Fruit fly (Drosophila melanogaster) whole organism, embryonic: Measurements from ENCODE around the gene SMSr.

Experiments used
- C15 ChIP-seq: fragments of 200-800 bp; sonication (Bioruptor generic); IDR thresholded peaks from 3 replicates; pipeline ENCODE4 v1.3.6; 2022; ENCODE audit warnings: missing biosample characterization, missing genetic modification characterization
- CG1024 ChIP-seq: fragments of 200-800 bp; sonication (Bioruptor generic); IDR thresholded peaks from 2 replicates; pipeline ENCODE4 v1.3.6; 2022; ENCODE audit warnings: missing biosample characterization, missing genetic modification characterization
- CG10979 ChIP-seq: fragments of 200-800 bp; sonication (Bioruptor generic); optimal IDR thresholded peaks from 2 replicates; lab custom pipeline; 2018; ENCODE audit warnings: missing biosample characterization, mild to moderate bottlenecking, missing genetic modification characterization, moderate library complexity
- CG12155 ChIP-seq: fragments of 200-800 bp; sonication (Bioruptor generic); optimal IDR thresholded peaks from 3 replicates; lab custom pipeline; 2016; ENCODE audit warnings: missing biosample characterization, missing genetic modification characterization
- CG14050 ChIP-seq: fragments of 200-800 bp; sonication (Bioruptor generic); IDR thresholded peaks from 3 replicates; pipeline ENCODE4 v1.3.6; 2022; ENCODE audit warnings: missing biosample characterization, missing genetic modification characterization
- CG14860 ChIP-seq: fragments of 200-800 bp; sonication (Bioruptor generic); IDR thresholded peaks from 3 replicates; pipeline ENCODE4 v1.3.6; 2022; ENCODE audit warnings: missing biosample characterization, missing genetic modification characterization; ENCODE audit not compliant: partially characterized antibody
- CG15011 ChIP-seq: fragments of 200-800 bp; sonication (Bioruptor generic); optimal IDR thresholded peaks from 3 replicates; lab custom pipeline; 2018; ENCODE audit warnings: missing biosample characterization, mild to moderate bottlenecking, missing genetic modification characterization
- CG1529 ChIP-seq: fragments of 200-800 bp; sonication (Bioruptor generic); optimal IDR thresholded peaks from 3 replicates; lab custom pipeline; 2018; ENCODE audit warnings: missing biosample characterization, missing genetic modification characterization
- CG2129 ChIP-seq: fragments of 200-800 bp; sonication (Bioruptor generic); IDR thresholded peaks from 2 replicates; pipeline ENCODE4 v1.3.6; 2022; ENCODE audit warnings: missing biosample characterization, missing genetic modification characterization; ENCODE audit not compliant: partially characterized antibody
- CG2712 ChIP-seq: fragments of 200-800 bp; optimal IDR thresholded peaks from 3 replicates; lab custom pipeline; 2019; ENCODE audit warnings: missing biosample characterization, mild to moderate bottlenecking, missing genetic modification characterization, moderate library complexity
- CG2889 ChIP-seq: fragments of 200-800 bp; sonication (Bioruptor generic); IDR thresholded peaks from 3 replicates; pipeline ENCODE4 v1.3.6; 2022; ENCODE audit warnings: missing biosample characterization, missing genetic modification characterization
- CG30403 ChIP-seq: fragments of 200-800 bp; sonication (Bioruptor generic); optimal IDR thresholded peaks from 3 replicates; lab custom pipeline; 2016; ENCODE audit warnings: missing biosample characterization, missing genetic modification characterization
- CG3065 ChIP-seq: fragments of 200-800 bp; sonication (Bioruptor generic); optimal IDR thresholded peaks from 2 replicates; lab custom pipeline; 2016; ENCODE audit warnings: missing biosample characterization, missing genetic modification characterization
- CG4360 ChIP-seq: fragments of 200-800 bp; sonication (Bioruptor generic); IDR thresholded peaks from 2 replicates; pipeline ENCODE4 v1.3.6; 2022; ENCODE audit warnings: missing biosample characterization, missing genetic modification characterization
- CG4617 ChIP-seq: fragments of 200-800 bp; sonication (Bioruptor generic); optimal IDR thresholded peaks from 3 replicates; lab custom pipeline; 2016; ENCODE audit warnings: missing biosample characterization, missing genetic modification characterization, borderline replicate concordance
- CG6254 ChIP-seq: fragments of 200-800 bp; sonication (Bioruptor generic); optimal IDR thresholded peaks from 3 replicates; lab custom pipeline; 2017; ENCODE audit warnings: mild to moderate bottlenecking, missing biosample characterization, missing genetic modification reagents, missing genetic modification characterization
- CG8089 ChIP-seq: fragments of 200-800 bp; sonication (Bioruptor generic); optimal IDR thresholded peaks from 3 replicates; lab custom pipeline; 2016; ENCODE audit warnings: missing biosample characterization, missing genetic modification characterization
- CG9797 ChIP-seq: fragments of 200-800 bp; sonication (Bioruptor generic); optimal IDR thresholded peaks from 3 replicates; lab custom pipeline; 2018; ENCODE audit warnings: missing biosample characterization, mild to moderate bottlenecking, missing genetic modification characterization
- CG9932 ChIP-seq: fragments of 200-800 bp; sonication (Bioruptor generic); IDR thresholded peaks from 2 replicates; pipeline ENCODE4 v1.3.6; 2022; ENCODE audit warnings: missing biosample characterization, missing genetic modification characterization
- Camta ChIP-seq: fragments of 200-800 bp; sonication (Bioruptor generic); optimal IDR thresholded peaks from 2 replicates; lab custom pipeline; 2016; ENCODE audit warnings: missing biosample characterization, missing genetic modification characterization
- D19A ChIP-seq: fragments of 200-800 bp; optimal IDR thresholded peaks from 3 replicates; lab custom pipeline; 2019; ENCODE audit warnings: missing biosample characterization, mild to moderate bottlenecking, missing genetic modification characterization, moderate library complexity
- Dip2 ChIP-seq: fragments of 200-800 bp; sonication (Bioruptor generic); IDR thresholded peaks from 2 replicates; pipeline ENCODE4 v1.3.6; 2022; ENCODE audit warnings: missing biosample characterization, missing genetic modification characterization
- Fer1 ChIP-seq: fragments of 200-800 bp; sonication (Bioruptor generic); optimal IDR thresholded peaks from 2 replicates; lab custom pipeline; 2017; ENCODE audit warnings: missing biosample characterization, mild to moderate bottlenecking, missing genetic modification characterization
- Fer3 ChIP-seq: fragments of 200-800 bp; sonication (Bioruptor generic); optimal IDR thresholded peaks from 2 replicates; lab custom pipeline; 2018; ENCODE audit warnings: missing biosample characterization, mild to moderate bottlenecking, missing genetic modification characterization, moderate library complexity
- HLH4C ChIP-seq: fragments of 200-800 bp; sonication (Bioruptor generic); IDR thresholded peaks from 3 replicates; pipeline ENCODE4 v1.3.6; 2022; ENCODE audit warnings: missing biosample characterization, missing genetic modification characterization; ENCODE audit not compliant: partially characterized antibody
- Hr51 ChIP-seq, 2 experiments: fragments of 200-800 bp; sonication (Bioruptor generic); optimal IDR thresholded peaks; 2 replicates in 1 of 2; 3 replicates in 1 of 2; lab custom pipeline; 2016 to 2018; ENCODE audit warnings: missing biosample characterization in 2 of 2, missing genetic modification characterization in 2 of 2, mild to moderate bottlenecking in 1 of 2, moderate library complexity in 1 of 2
- Max ChIP-seq: fragments of 200-800 bp; sonication (Bioruptor generic); optimal IDR thresholded peaks from 2 replicates; lab custom pipeline; 2016; ENCODE audit warnings: missing biosample characterization, mild to moderate bottlenecking, missing genetic modification characterization
- Med ChIP-seq: fragments of 200-800 bp; sonication (Bioruptor generic); peaks from one replicate; lab custom pipeline; 2016; ENCODE audit warnings: missing biosample characterization, missing genetic modification characterization, mild to moderate bottlenecking, inconsistent platforms, moderate library complexity
- Opbp ChIP-seq: fragments of 200-800 bp; sonication (Bioruptor generic); IDR thresholded peaks from 3 replicates; pipeline ENCODE4 v1.3.6; 2022; ENCODE audit warnings: missing biosample characterization, missing genetic modification characterization; ENCODE audit not compliant: partially characterized antibody
- Side ChIP-seq: fragments of 200-800 bp; sonication (Bioruptor generic); optimal IDR thresholded peaks from 2 replicates; lab custom pipeline; 2016; ENCODE audit warnings: missing biosample characterization, missing genetic modification characterization
- Six4 ChIP-seq: fragments of 200-800 bp; sonication (Bioruptor generic); optimal IDR thresholded peaks from 2 replicates; lab custom pipeline; 2016; ENCODE audit warnings: missing biosample characterization, missing genetic modification characterization
- Sox100B ChIP-seq: fragments of 200-800 bp; sonication (Bioruptor generic); optimal IDR thresholded peaks from 3 replicates; lab custom pipeline; 2018; ENCODE audit warnings: missing biosample characterization, mild to moderate bottlenecking, missing genetic modification characterization
- Sry-β ChIP-seq: fragments of 200-800 bp; sonication (Bioruptor generic); optimal IDR thresholded peaks from 2 replicates; lab custom pipeline; 2018; ENCODE audit warnings: missing biosample characterization, mild to moderate bottlenecking, missing genetic modification characterization, moderate library complexity
- Usf ChIP-seq: fragments of 200-800 bp; sonication (Bioruptor generic); optimal IDR thresholded peaks from 2 replicates; lab custom pipeline; 2017; ENCODE audit warnings: missing genotype, missing biosample characterization, missing genetic modification characterization
- Xbp1 ChIP-seq: fragments of 200-800 bp; sonication (Bioruptor generic); optimal IDR thresholded peaks from 3 replicates; lab custom pipeline; 2016; ENCODE audit warnings: missing biosample characterization, mild to moderate bottlenecking, missing genetic modification characterization
- bigmax ChIP-seq: fragments of 200-800 bp; sonication (Bioruptor generic); optimal IDR thresholded peaks from 2 replicates; lab custom pipeline; 2018; ENCODE audit warnings: missing biosample characterization, mild to moderate bottlenecking, missing genetic modification characterization
- chm ChIP-seq: fragments of 200-800 bp; sonication (Bioruptor generic); IDR thresholded peaks from 2 replicates; pipeline ENCODE4 v1.3.6; 2022; ENCODE audit warnings: missing biosample characterization, missing genetic modification characterization
- exex ChIP-seq: fragments of 200-800 bp; sonication (Bioruptor generic); optimal IDR thresholded peaks from 4 replicates; lab custom pipeline; 2018; ENCODE audit warnings: missing biosample characterization, mild to moderate bottlenecking, missing genetic modification characterization, moderate library complexity
- fd64A ChIP-seq: fragments of 200-800 bp; sonication (Bioruptor generic); optimal IDR thresholded peaks from 3 replicates; lab custom pipeline; 2018; ENCODE audit warnings: missing biosample characterization, mild to moderate bottlenecking, missing genetic modification characterization
- gce ChIP-seq: fragments of 200-800 bp; sonication (Bioruptor generic); IDR thresholded peaks from 3 replicates; pipeline ENCODE4 v1.3.6; 2022; ENCODE audit warnings: missing biosample characterization, missing genetic modification characterization
- gcm ChIP-seq: fragments of 200-800 bp; sonication (Bioruptor generic); optimal IDR thresholded peaks from 2 replicates; lab custom pipeline; 2019; ENCODE audit warnings: missing biosample characterization, mild to moderate bottlenecking, missing genetic modification characterization, moderate library complexity
- h ChIP-seq: fragments of >200 bp; optimal IDR thresholded peaks from 2 replicates; lab custom pipeline; 2017
- hkb ChIP-seq, 2 experiments: fragments of 200-800 bp in 1 of 2; fragments of >200 bp in 1 of 2; sonication (Bioruptor generic) in 1 of 2; IDR thresholded peaks in 1 of 2; optimal IDR thresholded peaks in 1 of 2; 2 replicates each; pipeline versions ENCODE4 v1.3.6 to Lab custom; 2017 to 2022; ENCODE audit warnings: missing biosample characterization in 1 of 2, missing genetic modification characterization in 1 of 2
- lab ChIP-seq: fragments of 200-800 bp; sonication (Bioruptor generic); optimal IDR thresholded peaks from 3 replicates; lab custom pipeline; 2017; ENCODE audit warnings: missing biosample characterization, missing genetic modification characterization, mild to moderate bottlenecking, moderate library complexity, missing genetic modification reagents
- lbe ChIP-seq: fragments of 200-800 bp; sonication (Bioruptor generic); optimal IDR thresholded peaks from 2 replicates; lab custom pipeline; 2016; ENCODE audit warnings: missing biosample characterization, mild to moderate bottlenecking, missing genetic modification characterization
- mam ChIP-seq: fragments of 200-800 bp; sonication (Bioruptor generic); optimal IDR thresholded peaks from 3 replicates; lab custom pipeline; 2016; ENCODE audit warnings: missing biosample characterization, missing genetic modification characterization
- mld ChIP-seq: fragments of 200-800 bp; sonication (Bioruptor generic); IDR thresholded peaks from 3 replicates; pipeline ENCODE4 v1.3.6; 2022; ENCODE audit warnings: missing biosample characterization, missing genetic modification characterization; ENCODE audit not compliant: partially characterized antibody
- nom ChIP-seq: fragments of 200-800 bp; sonication (Bioruptor generic); optimal IDR thresholded peaks from 2 replicates; lab custom pipeline; 2017; ENCODE audit warnings: missing biosample characterization, missing genetic modification characterization, mild to moderate bottlenecking, moderate library complexity, missing genetic modification reagents
- salm ChIP-seq: fragments of 200-800 bp; sonication (Bioruptor generic); optimal IDR thresholded peaks from 2 replicates; lab custom pipeline; 2018; ENCODE audit warnings: missing biosample characterization, mild to moderate bottlenecking, missing genetic modification characterization
- zfh2 ChIP-seq: fragments of 200-800 bp; sonication (Bioruptor generic); optimal IDR thresholded peaks from 2 replicates; lab custom pipeline; 2016; ENCODE audit warnings: missing biosample characterization, missing genetic modification characterization

The SMSr gene

dm6 chr3L:7334990-7335389 is 46.3 kb downstream of the SMSr start, which contains the start of the genes wrm1 and wrm2 (continued):
- TF ChIP-seq hkb (optimal IDR thresholded peaks at IDR 0.05; lab: Kevin White, UChicago) (no peak), hkb (GFP tag; IDR thresholded peaks at IDR 0.05; lab: Robert Waterston, UW) (no peak), exex (no peak), CG2889 (GFP tag; lab: Robert Waterston, UW) (no peak), gce (GFP tag; lab: Robert Waterston, UW) (no peak), CG30403 (GFP tag; lab: Kevin White, UChicago) (no peak), CG9932 (no peak), D19A (tag; lab: Kevin White, UChicago) (no peak), lbe (GFP tag; lab: Kevin White, UChicago) (no peak), Med (peak; percentile 84), nom (peak; percentile 28), Max (peak; percentile 31), CG9797 (peak; percentile 25), Sox100B (no peak), CG4617 (GFP tag; lab: Kevin White, UChicago) (peak; percentile 62), CG1024 (GFP tag; lab: Robert Waterston, UW) (no peak), fd64A (GFP tag; lab: Kevin White, UChicago) (no peak), CG2129 (GFP tag; lab: Robert Waterston, UW) (peak; percentile 53), CG14050 (GFP tag; lab: Robert Waterston, UW) (no peak), Sry-β (GFP tag; lab: Kevin White, UChicago) (no peak), Hr51 (GFP tag; optimal IDR thresholded peaks at IDR 0.05; lab: Kevin White, UChicago) (peak in 1 of 2 experiments; percentile 15), Dip2 (GFP tag; lab: Robert Waterston, UW) (no peak), bigmax (no peak), HLH4C (GFP tag; lab: Robert Waterston, UW) (peak; percentile 53; the same call in 2 of the 3 replicates), Fer3 (tag; lab: Kevin White, UChicago) (no peak), CG3065 (peak; percentile 66), Camta (GFP tag; lab: Kevin White, UChicago) (no peak), Xbp1 (GFP tag; lab: Kevin White, UChicago) (no peak), CG14860 (GFP tag; lab: Robert Waterston, UW) (peak; percentile 40; the same call in 1 of the 3 replicates), chm (GFP tag; lab: Robert Waterston, UW) (no peak), Six4 (GFP tag; lab: Kevin White, UChicago) (no peak), mam (GFP tag; lab: Kevin White, UChicago) (peak; percentile 3), gcm (GFP tag; lab: Kevin White, UChicago) (peak; percentile 53), CG6254 (no peak), mld (GFP tag; lab: Robert Waterston, UW) (peak; percentile 76; the same call in 2 of the 3 replicates), salm (tag; lab: Kevin White, UChicago) (no peak), h (lab: Kevin White, UChicago) (no peak), Usf (GFP tag; lab: Kevin White, UChicago) (no peak), C15 (no peak), CG10979 (tag; lab: Kevin White, UChicago) (peak; percentile 7), Side (GFP tag; lab: Kevin White, UChicago) (no peak), lab (no peak), CG8089 (no peak), zfh2 (no peak), CG1529 (GFP tag; lab: Kevin White, UChicago) (no peak), CG15011 (GFP tag; lab: Kevin White, UChicago) (no peak), Opbp (peak; percentile 63; the same call in 2 of the 3 replicates), Fer1 (GFP tag; lab: Kevin White, UChicago) (peak; percentile 11), CG4360 (GFP tag; lab: Robert Waterston, UW) (no peak), CG12155 (peak; percentile 44), CG2712 (peak; percentile 42)
